Worm (Caenorhabditis elegans) whole organism, late embryonic: ENCODE measurements around the gene C39E9.8.

Source experiments
- C08G9.2 ChIP-seq: sonication (generic microtip); optimal IDR thresholded peaks from 2 replicates; lab custom pipeline; 2016; ENCODE audit warnings: mild to moderate bottlenecking, missing genetic modification characterization, moderate library complexity, missing compliant biosample characterization
- ama-1 ChIP-seq: fragments of 150-350 bp; optimal IDR thresholded peaks from 2 replicates; lab custom pipeline; 2014
- ceh-24 ChIP-seq: sonication (generic microtip); optimal IDR thresholded peaks from 2 replicates; lab custom pipeline; 2016; ENCODE audit warnings: mild to moderate bottlenecking, missing genetic modification characterization, missing compliant biosample characterization
- dmd-4 ChIP-seq: sonication (generic microtip); optimal IDR thresholded peaks from 2 replicates; lab custom pipeline; 2016; ENCODE audit warnings: borderline replicate concordance, missing genetic modification characterization, missing compliant biosample characterization
- fax-1 ChIP-seq: sonication (generic microtip); optimal IDR thresholded peaks from 2 replicates; lab custom pipeline; 2016; ENCODE audit warnings: missing genotype, missing genetic modification characterization, missing compliant biosample characterization
- pha-4 ChIP-seq: fragments of 150-350 bp; optimal IDR thresholded peaks from 2 replicates; lab custom pipeline; 2018; ENCODE audit warnings: missing biosample characterization, missing genetic modification reagents, missing genetic modification characterization
- tbx-2 ChIP-seq: sonication (generic microtip); optimal IDR thresholded peaks from 2 replicates; lab custom pipeline; 2016; ENCODE audit warnings: missing genetic modification characterization, missing compliant biosample characterization
- unc-55 ChIP-seq: sonication (generic microtip); optimal IDR thresholded peaks from 2 replicates; lab custom pipeline; 2017; ENCODE audit warnings: missing biosample characterization, missing genetic modification reagents, missing genetic modification characterization

ce11 chrIV:13057418-13057817 is 21.8 kb upstream of the C39E9.8 start, which contains the start of gene scl-2:
- TF ChIP-seq fax-1 (tag; lab: Kevin White, UChicago) (no peak), dmd-4 (tag; lab: Kevin White, UChicago) (no peak), ceh-24 (tag; lab: Kevin White, UChicago) (no peak), tbx-2 (tag; lab: Kevin White, UChicago) (no peak), C08G9.2 (tag; lab: Kevin White, UChicago) (no peak), pha-4 (tag; lab: Kevin White, UChicago) (no peak), ama-1 (lab: Kevin White, UChicago) (no peak), unc-55 (no peak)
